Fruit fly (Drosophila melanogaster) whole organism, embryonic: ENCODE measurements around the gene Nup37.

ENCODE experiments used
- CG1233 ChIP-seq: fragments of 200-800 bp; sonication (Bioruptor generic); optimal IDR thresholded peaks from 4 replicates; lab custom pipeline; 2018; ENCODE audit warnings: missing biosample characterization, mild to moderate bottlenecking, missing genetic modification characterization
- CG12744 ChIP-seq: fragments of 200-800 bp; sonication (Bioruptor generic); optimal IDR thresholded peaks from 2 replicates; lab custom pipeline; 2016; ENCODE audit warnings: missing biosample characterization, missing genetic modification characterization
- CG14667 ChIP-seq: fragments of 200-800 bp; sonication (Bioruptor generic); IDR thresholded peaks from 2 replicates; pipeline ENCODE4 v1.3.6; 2022; ENCODE audit warnings: missing biosample characterization, missing genetic modification characterization
- CG17568 ChIP-seq: fragments of 200-800 bp; sonication (Bioruptor generic); optimal IDR thresholded peaks from 2 replicates; lab custom pipeline; 2018; ENCODE audit warnings: missing biosample characterization, mild to moderate bottlenecking, missing genetic modification characterization, moderate library complexity
- CG17912 ChIP-seq: fragments of 200-800 bp; sonication (Bioruptor generic); optimal IDR thresholded peaks from 2 replicates; lab custom pipeline; 2018; ENCODE audit warnings: missing biosample characterization, mild to moderate bottlenecking, missing genetic modification characterization
- CG18011 ChIP-seq: fragments of 200-800 bp; sonication (Bioruptor generic); optimal IDR thresholded peaks from 2 replicates; lab custom pipeline; 2017; ENCODE audit warnings: missing biosample characterization, missing genetic modification characterization, mild to moderate bottlenecking, moderate library complexity, missing genotype
- CG2129 ChIP-seq: fragments of 200-800 bp; sonication (Bioruptor generic); IDR thresholded peaks from 2 replicates; pipeline ENCODE4 v1.3.6; 2022; ENCODE audit warnings: missing biosample characterization, missing genetic modification characterization; ENCODE audit not compliant: partially characterized antibody
- CG2678 ChIP-seq: fragments of 200-800 bp; sonication (Bioruptor generic); optimal IDR thresholded peaks from 3 replicates; lab custom pipeline; 2019; ENCODE audit warnings: missing biosample characterization, mild to moderate bottlenecking, missing genetic modification characterization, moderate library complexity
- CG2875 ChIP-seq: fragments of 200-800 bp; sonication (Bioruptor generic); optimal IDR thresholded peaks from 2 replicates; lab custom pipeline; 2017; ENCODE audit warnings: missing biosample characterization, mild to moderate bottlenecking, missing genetic modification characterization, missing genetic modification reagents
- CG3163 ChIP-seq: fragments of 200-800 bp; sonication (Bioruptor generic); optimal IDR thresholded peaks from 3 replicates; lab custom pipeline; 2016; ENCODE audit warnings: missing biosample characterization, missing genetic modification characterization
- CG33557 ChIP-seq: fragments of 200-800 bp; sonication (Bioruptor generic); optimal IDR thresholded peaks from 2 replicates; lab custom pipeline; 2019; ENCODE audit warnings: missing biosample characterization, mild to moderate bottlenecking, missing genetic modification characterization, moderate library complexity
- CG4282 ChIP-seq: fragments of 200-800 bp; sonication (Bioruptor generic); optimal IDR thresholded peaks from 2 replicates; lab custom pipeline; 2016; ENCODE audit warnings: missing biosample characterization, missing genetic modification characterization
- CG4328 ChIP-seq: fragments of 200-800 bp; sonication (Bioruptor generic); optimal IDR thresholded peaks from 3 replicates; lab custom pipeline; 2017; ENCODE audit warnings: missing biosample characterization, missing genetic modification reagents, missing genetic modification characterization
- CG6254 ChIP-seq: fragments of 200-800 bp; sonication (Bioruptor generic); optimal IDR thresholded peaks from 3 replicates; lab custom pipeline; 2017; ENCODE audit warnings: mild to moderate bottlenecking, missing biosample characterization, missing genetic modification reagents, missing genetic modification characterization
- CG7556 ChIP-seq: fragments of 200-800 bp; sonication (Bioruptor generic); optimal IDR thresholded peaks from 2 replicates; lab custom pipeline; 2017; ENCODE audit warnings: missing biosample characterization, mild to moderate bottlenecking, missing genetic modification characterization
- CG8944 ChIP-seq: fragments of 200-800 bp; sonication (Bioruptor generic); optimal IDR thresholded peaks from 3 replicates; lab custom pipeline; 2016; ENCODE audit warnings: missing biosample characterization, missing genetic modification characterization
- HLH3B ChIP-seq: fragments of 200-800 bp; sonication (Bioruptor generic); IDR thresholded peaks from 2 replicates; pipeline ENCODE4 v1.3.6; 2022; ENCODE audit warnings: missing biosample characterization, missing genetic modification characterization
- HmgD ChIP-seq: fragments of 200-800 bp; sonication (Bioruptor generic); optimal IDR thresholded peaks from 3 replicates; lab custom pipeline; 2016; ENCODE audit warnings: missing biosample characterization, missing genetic modification characterization
- Pdp1 ChIP-seq, 2 experiments: fragments of 200-800 bp; sonication (Bioruptor generic); optimal IDR thresholded peaks; 3 replicates each; lab custom pipeline; 2016; ENCODE audit warnings: missing biosample characterization in 2 of 2, missing genetic modification characterization in 2 of 2, mild to moderate bottlenecking in 1 of 2, moderate library complexity in 1 of 2
- Rx ChIP-seq: fragments of 200-800 bp; sonication (Bioruptor generic); IDR thresholded peaks from 2 replicates; pipeline ENCODE4 v1.3.6; 2022; ENCODE audit warnings: missing biosample characterization, missing genetic modification characterization
- Side ChIP-seq: fragments of 200-800 bp; sonication (Bioruptor generic); optimal IDR thresholded peaks from 2 replicates; lab custom pipeline; 2016; ENCODE audit warnings: missing biosample characterization, missing genetic modification characterization
- Trl ChIP-seq, 3 experiments: fragments of >200 bp in 2 of 3; fragments of 200-800 bp in 1 of 3; sonication (Bioruptor generic) in 1 of 3; optimal IDR thresholded peaks; 2 replicates in 1 of 3; 3 replicates in 2 of 3; lab custom pipeline; 2016 to 2017; ENCODE audit warnings: missing biosample characterization in 1 of 3, missing genetic modification characterization in 1 of 3
- aop ChIP-seq: fragments of 200-800 bp; sonication (Bioruptor generic); IDR thresholded peaks from 2 replicates; pipeline ENCODE4 v1.3.6; 2022; ENCODE audit warnings: missing biosample characterization, missing genetic modification characterization
- bcd ChIP-seq: fragments of 200-800 bp; sonication (Bioruptor generic); optimal IDR thresholded peaks from 2 replicates; lab custom pipeline; 2017; ENCODE audit warnings: missing biosample characterization, mild to moderate bottlenecking, missing genetic modification characterization
- bigmax ChIP-seq: fragments of 200-800 bp; sonication (Bioruptor generic); optimal IDR thresholded peaks from 2 replicates; lab custom pipeline; 2018; ENCODE audit warnings: missing biosample characterization, mild to moderate bottlenecking, missing genetic modification characterization
- bowl ChIP-seq: fragments of 200-800 bp; sonication (Bioruptor generic); IDR thresholded peaks from 2 replicates; pipeline ENCODE4 v1.3.6; 2022; ENCODE audit warnings: missing biosample characterization, missing genetic modification characterization
- bsh ChIP-seq, 2 experiments: fragments of 200-800 bp; sonication (Bioruptor generic); optimal IDR thresholded peaks; 2 replicates each; lab custom pipeline; 2017 to 2018; ENCODE audit warnings: mild to moderate bottlenecking in 2 of 2, missing biosample characterization in 2 of 2, missing genetic modification characterization in 2 of 2, moderate library complexity in 1 of 2
- cad ChIP-seq: fragments of >200 bp; optimal IDR thresholded peaks from 2 replicates; lab custom pipeline; 2017; ENCODE audit warnings: missing biosample characterization, missing genetic modification characterization
- dpn ChIP-seq, 2 experiments: fragments of 200-800 bp; sonication (Bioruptor generic); optimal IDR thresholded peaks; 3 replicates each; lab custom pipeline; 2016; ENCODE audit warnings: missing biosample characterization in 2 of 2, missing genetic modification characterization in 2 of 2
- fd64A ChIP-seq: fragments of 200-800 bp; sonication (Bioruptor generic); optimal IDR thresholded peaks from 3 replicates; lab custom pipeline; 2018; ENCODE audit warnings: missing biosample characterization, mild to moderate bottlenecking, missing genetic modification characterization
- gro ChIP-seq: fragments of 200-800 bp; sonication (Bioruptor generic); optimal IDR thresholded peaks from 2 replicates; lab custom pipeline; 2016; ENCODE audit warnings: missing biosample characterization, missing genetic modification characterization
- her ChIP-seq: fragments of 200-800 bp; sonication (Bioruptor generic); optimal IDR thresholded peaks from 2 replicates; lab custom pipeline; 2016; ENCODE audit warnings: missing biosample characterization, missing genetic modification characterization
- ind ChIP-seq: fragments of 200-800 bp; sonication (Bioruptor generic); optimal IDR thresholded peaks from 3 replicates; lab custom pipeline; 2016; ENCODE audit warnings: missing biosample characterization, missing genetic modification characterization
- jumu ChIP-seq: fragments of 200-800 bp; sonication (Bioruptor generic); optimal IDR thresholded peaks from 3 replicates; lab custom pipeline; 2016; ENCODE audit warnings: missing biosample characterization, missing genetic modification characterization
- kah ChIP-seq: fragments of 200-800 bp; sonication (Bioruptor generic); optimal IDR thresholded peaks from 2 replicates; lab custom pipeline; 2018; ENCODE audit warnings: missing biosample characterization, mild to moderate bottlenecking, missing genetic modification characterization
- lilli ChIP-seq: fragments of 200-800 bp; sonication (Bioruptor generic); optimal IDR thresholded peaks from 3 replicates; lab custom pipeline; 2016; ENCODE audit warnings: missing biosample characterization, missing genetic modification characterization
- lov ChIP-seq, 2 experiments: fragments of 200-800 bp in 1 of 2; fragments of >200 bp in 1 of 2; sonication (Bioruptor generic) in 1 of 2; IDR thresholded peaks in 1 of 2; optimal IDR thresholded peaks in 1 of 2; 2 replicates in 1 of 2; 3 replicates in 1 of 2; pipeline versions ENCODE4 v1.3.6 to Lab custom; 2017 to 2022; ENCODE audit warnings: missing biosample characterization in 1 of 2, missing genetic modification characterization in 1 of 2
- mirr ChIP-seq: fragments of 200-800 bp; sonication (Bioruptor generic); optimal IDR thresholded peaks from 3 replicates; lab custom pipeline; 2018; ENCODE audit warnings: missing biosample characterization, mild to moderate bottlenecking, missing genetic modification characterization
- nerfin-1 ChIP-seq: fragments of 200-800 bp; sonication (Bioruptor generic); optimal IDR thresholded peaks from 3 replicates; lab custom pipeline; 2019; ENCODE audit warnings: missing biosample characterization, mild to moderate bottlenecking, missing genetic modification characterization, moderate library complexity
- oc ChIP-seq: fragments of 200-800 bp; sonication (Bioruptor generic); optimal IDR thresholded peaks from 2 replicates; lab custom pipeline; 2018; ENCODE audit warnings: missing biosample characterization, mild to moderate bottlenecking, missing genetic modification characterization, moderate library complexity
- otp ChIP-seq: fragments of 200-800 bp; sonication (Bioruptor generic); IDR thresholded peaks from 3 replicates; pipeline ENCODE4, ENCODE4 v1.3.6; 2022; ENCODE audit warnings: missing biosample characterization, missing genetic modification characterization
- psq ChIP-seq: fragments of 200-800 bp; sonication (Bioruptor generic); optimal IDR thresholded peaks from 2 replicates; lab custom pipeline; 2017; ENCODE audit warnings: missing biosample characterization, missing genetic modification characterization
- pum ChIP-seq: fragments of 200-800 bp; sonication (Bioruptor generic); optimal IDR thresholded peaks from 2 replicates; lab custom pipeline; 2016; ENCODE audit warnings: missing biosample characterization, missing genetic modification characterization
- repo ChIP-seq: fragments of 200-800 bp; sonication (Bioruptor generic); optimal IDR thresholded peaks from 2 replicates; lab custom pipeline; 2016; ENCODE audit warnings: missing biosample characterization, missing genetic modification characterization
- sens-2 ChIP-seq: fragments of 200-800 bp; sonication (Bioruptor generic); IDR thresholded peaks from 2 replicates; pipeline ENCODE4 v1.3.6; 2022; ENCODE audit warnings: missing biosample characterization, missing genetic modification characterization
- slou ChIP-seq: fragments of 200-800 bp; sonication (Bioruptor generic); optimal IDR thresholded peaks from 3 replicates; lab custom pipeline; 2016; ENCODE audit warnings: missing biosample characterization, missing genetic modification characterization
- toy ChIP-seq: fragments of 200-800 bp; sonication (Bioruptor generic); IDR thresholded peaks from 2 replicates; pipeline ENCODE4 v1.3.6; 2022; ENCODE audit warnings: missing biosample characterization, missing genetic modification characterization
- trem ChIP-seq: fragments of 200-800 bp; optimal IDR thresholded peaks from 3 replicates; lab custom pipeline; 2019; ENCODE audit warnings: missing biosample characterization, mild to moderate bottlenecking, missing genetic modification characterization, moderate library complexity
- twi ChIP-seq: fragments of 200-800 bp; optimal IDR thresholded peaks from 2 replicates; lab custom pipeline; 2019; ENCODE audit warnings: missing biosample characterization, mild to moderate bottlenecking, missing genetic modification characterization, moderate library complexity
- wdn ChIP-seq: fragments of 200-800 bp; sonication (Bioruptor generic); IDR thresholded peaks from 2 replicates; pipeline ENCODE4 v1.3.6; 2022; ENCODE audit warnings: missing biosample characterization, missing genetic modification characterization

Nup37 gene

DNA sequence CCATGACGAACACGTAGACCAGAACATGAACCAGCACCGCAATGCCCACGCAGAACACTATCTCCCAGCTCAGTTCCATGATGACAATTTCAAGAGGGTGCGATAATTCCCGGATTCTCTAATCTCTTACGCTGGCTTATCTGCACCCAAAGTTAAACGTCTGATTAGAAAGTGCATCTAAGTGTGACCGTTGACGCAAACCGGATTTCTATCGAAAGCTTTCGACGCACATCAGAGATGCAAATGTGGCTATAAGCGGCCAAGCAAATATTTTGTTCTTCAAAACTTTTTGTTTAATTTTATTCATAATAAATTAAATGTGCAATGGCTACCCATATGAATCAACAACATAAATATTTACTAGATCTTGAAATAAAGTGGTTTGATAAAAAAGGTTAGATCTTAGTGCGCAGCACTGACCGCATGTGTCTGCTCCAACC, 14.9 kb downstream of the Nup37 start, which contains the start of the genes Kdsr and CG11858 (continued):
- TF ChIP-seq twi (tag; lab: Kevin White, UChicago) (peak; percentile 30), lov (optimal IDR thresholded peaks at IDR 0.05; lab: Kevin White, UChicago) (no peak), lov (GFP tag; IDR thresholded peaks at IDR 0.05; lab: Robert Waterston, UW) (0 out of 3 replicates have a peak, but pooled peaks have one; percentile 63), aop (no peak), ind (GFP tag; lab: Kevin White, UChicago) (peak; percentile 66), CG17912 (GFP tag; lab: Kevin White, UChicago) (no peak), bigmax (GFP tag; lab: Kevin White, UChicago) (no peak), oc (tag; lab: Kevin White, UChicago) (peak; percentile 67), pum (GFP tag; lab: Kevin White, UChicago) (peak; percentile 45), CG4282 (no peak), CG18011 (GFP tag; lab: Kevin White, UChicago) (peak; percentile 37), nerfin-1 (tag; lab: Kevin White, UChicago) (peak; percentile 28), Pdp1 (GFP tag; optimal IDR thresholded peaks at IDR 0.05; lab: Kevin White, UChicago) (peak; percentile 63 to 70), bowl (GFP tag; lab: Robert Waterston, UW) (no peak), slou (no peak), HLH3B (GFP tag; lab: Robert Waterston, UW) (peak; percentile 21; the same call in 1 of the 2 replicates), CG4328 (GFP tag; lab: Kevin White, UChicago) (no peak), bcd (no peak), psq (GFP tag; lab: Kevin White, UChicago) (peak; percentile 9), Trl (optimal IDR thresholded peaks at IDR 0.05; lab: Kevin White, UChicago) (no peak), Trl (GFP tag; optimal IDR thresholded peaks at IDR 0.05; lab: Kevin White, UChicago) (peak; percentile 36), dpn (GFP tag; optimal IDR thresholded peaks at IDR 0.05; lab: Kevin White, UChicago) (peak; percentile 56 to 57), CG1233 (GFP tag; lab: Kevin White, UChicago) (peak; percentile 25), CG8944 (peak; percentile 28), CG2875 (GFP tag; lab: Kevin White, UChicago) (no peak), repo (no peak), CG14667 (GFP tag; lab: Robert Waterston, UW) (peak; percentile 50; the same call in 1 of the 2 replicates), CG2129 (GFP tag; lab: Robert Waterston, UW) (no peak), fd64A (GFP tag; lab: Kevin White, UChicago) (no peak), wdn (GFP tag; lab: Robert Waterston, UW) (0 out of 2 replicates have a peak, but pooled peaks have one; percentile 48), sens-2 (GFP tag; lab: Robert Waterston, UW) (no peak), CG12744 (GFP tag; lab: Kevin White, UChicago) (peak; percentile 40), Side (GFP tag; lab: Kevin White, UChicago) (peak; percentile 3), gro (GFP tag; lab: Kevin White, UChicago) (peak; percentile 58), Rx (GFP tag; lab: Robert Waterston, UW) (peak; percentile 50), bsh (GFP tag; optimal IDR thresholded peaks at IDR 0.05; lab: Kevin White, UChicago) (peak in 1 of 2 experiments; percentile 68), cad (GFP tag; lab: Kevin White, UChicago) (no peak), CG6254 (GFP tag; lab: Kevin White, UChicago) (no peak), kah (GFP tag; lab: Kevin White, UChicago) (peak; percentile 1), otp (GFP tag; lab: Robert Waterston, UW) (0 out of 3 replicates have a peak, but pooled peaks have one; percentile 43), CG17568 (GFP tag; lab: Kevin White, UChicago) (no peak), HmgD (GFP tag; lab: Kevin White, UChicago) (no peak), toy (no peak), mirr (GFP tag; lab: Kevin White, UChicago) (no peak), CG33557 (peak; percentile 26), lilli (GFP tag; lab: Kevin White, UChicago) (peak; percentile 83), jumu (GFP tag; lab: Kevin White, UChicago) (peak; percentile 44), CG7556 (GFP tag; lab: Kevin White, UChicago) (no peak), CG2678 (tag; lab: Kevin White, UChicago) (no peak), her (GFP tag; lab: Kevin White, UChicago) (peak; percentile 30), CG3163 (GFP tag; lab: Kevin White, UChicago) (peak; percentile 19), trem (peak; percentile 38)
